Worm (Caenorhabditis elegans): Measurements from ENCODE around the gene gldi-11.

Gene gldi-11

ce11 chrII:4974448-4974951, 28.9 kb upstream of the gldi-11 start:
- peak; percentile 86 for TF ChIP-seq aha-1 (tag)
- no peak for TF ChIP-seq tra-1 (GFP tag; IDR thresholded peaks at IDR 0.05)

- TF ChIP-seq ama-1 (optimal IDR thresholded peaks at IDR 0.05) (no peak), mes-2 (tag; optimal IDR thresholded peaks at IDR 0.05; ENCODE audit: poor library complexity, severe bottlenecking) (no peak), lin-1 (GFP tag; IDR thresholded peaks at IDR 0.05) (no peak), Y48G9A.11 (GFP tag; IDR thresholded peaks at IDR 0.05) (no peak), rbr-2 (tag; optimal IDR thresholded peaks at IDR 0.05) (no peak), saeg-2 (GFP tag; IDR thresholded peaks at IDR 0.05) (no peak), ctbp-1 (GFP tag; IDR thresholded peaks at IDR 0.05) (no peak), unc-39 (tag; optimal IDR thresholded peaks at IDR 0.05) (no peak), lin-29 (GFP tag; IDR thresholded peaks at IDR 0.05) (no peak)
Measured at ce11 chrII:4968863-4969262, 23.3 kb upstream of the gldi-11 start, which contains the start of gene shc-2. shc-2 (plus strand) TSS chrII:4969163.

ce11 chrII:4967636-4968035, 22.0 kb upstream of the gldi-11 start:
- peak; percentile 68 for TF ChIP-seq pqm-1 (tag; optimal IDR thresholded peaks at IDR 0.05)
- peak; percentile 20 for TF ChIP-seq hlh-11 (tag; optimal IDR thresholded peaks at IDR 0.05)
- TF ChIP-seq fos-1 (tag; optimal IDR thresholded peaks at IDR 0.05), result no peak

- TF ChIP-seq php-3 (GFP tag; IDR thresholded peaks at IDR 0.05) (peak; percentile 59), F26F4.8 (GFP tag; conservative IDR thresholded peaks at IDR 0.05) (no peak), nhr-28 (tag; optimal IDR thresholded peaks at IDR 0.05) (peak; percentile 15), unc-39 (tag; optimal IDR thresholded peaks at IDR 0.05) (no peak), ama-1 (optimal IDR thresholded peaks at IDR 0.05) (no peak), duxl-1 (tag; optimal IDR thresholded peaks at IDR 0.05; ENCODE audit: poor library complexity) (no peak), rbr-2 (tag; optimal IDR thresholded peaks at IDR 0.05) (no peak), dve-1 (tag; optimal IDR thresholded peaks at IDR 0.05; ENCODE audit: insufficient read depth) (peak; percentile 76), pqm-1 (tag; optimal IDR thresholded peaks at IDR 0.05) (peak; percentile 14), daf-16 (GFP tag; optimal IDR thresholded peaks at IDR 0.05) (no peak), daf-16 (tag; optimal IDR thresholded peaks at IDR 0.05) (peak; percentile 31), hlh-11 (tag; optimal IDR thresholded peaks at IDR 0.05) (peak; percentile 14)
Measured at ce11 chrII:4966576-4966975, 21.0 kb upstream of the gldi-11 start.

- TF ChIP-seq Y48G9A.11 (GFP tag; IDR thresholded peaks at IDR 0.05) (no peak), dve-1 (tag; optimal IDR thresholded peaks at IDR 0.05; ENCODE audit: insufficient read depth) (peak; percentile 50), F44E2.7 (GFP tag; IDR thresholded peaks at IDR 0.05) (no peak), lin-29 (GFP tag; IDR thresholded peaks at IDR 0.05) (no peak), attf-4 (tag; optimal IDR thresholded peaks at IDR 0.05) (no peak), pqm-1 (tag; optimal IDR thresholded peaks at IDR 0.05) (peak; percentile 33), nhr-42 (GFP tag; IDR thresholded peaks at IDR 0.05) (no peak), aly-2 (tag; optimal IDR thresholded peaks at IDR 0.05) (no peak), nhr-28 (tag; optimal IDR thresholded peaks at IDR 0.05) (peak; percentile 83), snpc-1.2 (GFP tag; IDR thresholded peaks at IDR 0.05) (no peak), ztf-7 (tag; optimal IDR thresholded peaks at IDR 0.05) (no peak), Y75B8A.6 (GFP tag; IDR thresholded peaks at IDR 0.05) (no peak), ZK337.2 (GFP tag; IDR thresholded peaks at IDR 0.05) (no peak), egl-43 (GFP tag; IDR thresholded peaks at IDR 0.05) (no peak), dpl-1 (GFP tag; optimal IDR thresholded peaks at IDR 0.05) (no peak), hlh-11 (tag; optimal IDR thresholded peaks at IDR 0.05) (peak; percentile 30), nhr-77 (tag; optimal IDR thresholded peaks at IDR 0.05) (peak; percentile 31), ztf-11 (tag; optimal IDR thresholded peaks at IDR 0.05) (no peak), Y5F2A.4 (GFP tag; optimal IDR thresholded peaks at IDR 0.05) (no peak), cey-2 (tag; optimal IDR thresholded peaks at IDR 0.05; ENCODE audit: borderline replicate concordance, insufficient read depth) (no peak), tra-1 (GFP tag; IDR thresholded peaks at IDR 0.05) (no peak), dmd-6 (GFP tag; IDR thresholded peaks at IDR 0.05) (peak; percentile 42; the same call in 1 of the 2 replicates), dmd-9 (GFP tag; IDR thresholded peaks at IDR 0.05) (no peak), nhr-237 (tag; optimal IDR thresholded peaks at IDR 0.05) (no peak), nhr-11 (tag; optimal IDR thresholded peaks at IDR 0.05) (no peak), ctbp-1 (GFP tag; IDR thresholded peaks at IDR 0.05) (no peak), daf-16 (GFP tag; optimal IDR thresholded peaks at IDR 0.05) (no peak), daf-16 (tag; optimal IDR thresholded peaks at IDR 0.05) (peak; percentile 46), fos-1 (tag; optimal IDR thresholded peaks at IDR 0.05) (no peak)
Measured at ce11 chrII:4960690-4961089, 15.1 kb upstream of the gldi-11 start.
